Worm (Caenorhabditis elegans): ENCODE measurements around the gene C17G1.5.

Gene C17G1.5

ce11 chrX:9958561-9958960, 20.0 kb downstream of the C17G1.5 start, which contains the start of gene ZC506.1 (continued):
- TF ChIP-seq nfya-1 (tag; optimal IDR thresholded peaks at IDR 0.05; ENCODE audit: borderline replicate concordance, insufficient read depth) (no peak), ceh-100 (GFP tag; IDR thresholded peaks at IDR 0.05) (0 out of 2 replicates have a peak, but pooled peaks have one; percentile 36), hmg-1.2 (GFP tag; IDR thresholded peaks at IDR 0.05) (peak; percentile 84), hsf-1 (GFP tag; IDR thresholded peaks at IDR 0.05) (no peak), madf-6 (GFP tag; IDR thresholded peaks at IDR 0.05) (no peak), ztf-28 (GFP tag; IDR thresholded peaks at IDR 0.05) (no peak), F33H1.4 (GFP tag; IDR thresholded peaks at IDR 0.05) (no peak), ZK185.1 (tag; optimal IDR thresholded peaks at IDR 0.05; ENCODE audit: poor library complexity, severe bottlenecking) (peak; percentile 66), hlh-12 (tag; optimal IDR thresholded peaks at IDR 0.05) (no peak), unc-130 (GFP tag; optimal IDR thresholded peaks at IDR 0.05) (no peak), ceh-91 (GFP tag; IDR thresholded peaks at IDR 0.05) (no peak), F22D6.2 (tag; optimal IDR thresholded peaks at IDR 0.05) (peak; percentile 40), Y53G8AR.9 (GFP tag; conservative IDR thresholded peaks at IDR 0.05) (peak; percentile 66; the same call in 1 of the 2 replicates), tlf-1 (GFP tag; optimal IDR thresholded peaks at IDR 0.05) (peak; percentile 74), hmg-20 (GFP tag; IDR thresholded peaks at IDR 0.05) (no peak), K11D2.4 (GFP tag; IDR thresholded peaks at IDR 0.05) (peak; percentile 82), ztf-25 (GFP tag; IDR thresholded peaks at IDR 0.05) (no peak), aptf-3 (GFP tag; IDR thresholded peaks at IDR 0.05) (no peak), dox-1 (GFP tag; IDR thresholded peaks at IDR 0.05) (peak; percentile 89), nhr-90 (tag; optimal IDR thresholded peaks at IDR 0.05) (peak; percentile 61), tbx-9 (tag; optimal IDR thresholded peaks at IDR 0.05; ENCODE audit: borderline replicate concordance) (no peak), pha-4 (tag; optimal IDR thresholded peaks at IDR 0.05) (no peak), zfh-2 (GFP tag; conservative IDR thresholded peaks at IDR 0.05) (peak; percentile 89), lsy-27 (tag; optimal IDR thresholded peaks at IDR 0.05; ENCODE audit: borderline replicate concordance, insufficient read depth) (no peak), dpl-1 (GFP tag; optimal IDR thresholded peaks at IDR 0.05) (no peak), F52B5.7 (tag; optimal IDR thresholded peaks at IDR 0.05) (no peak), cebp-2 (GFP tag; IDR thresholded peaks at IDR 0.05) (no peak), lin-35 (GFP tag; optimal IDR thresholded peaks at IDR 0.05) (peak in 1 of 3 experiments; percentile 56), somi-1 (GFP tag; optimal IDR thresholded peaks at IDR 0.05) (peak; percentile 42), nhr-27 (tag; optimal IDR thresholded peaks at IDR 0.05) (no peak), let-607 (tag; optimal IDR thresholded peaks at IDR 0.05) (peak; percentile 92 to 96), lin-26 (GFP tag; IDR thresholded peaks at IDR 0.05) (peak; percentile 60; the same call in 1 of the 2 replicates), lag-1 (GFP tag; IDR thresholded peaks at IDR 0.05) (no peak), chd-7 (tag; optimal IDR thresholded peaks at IDR 0.05) (peak; percentile 88), T26A5.8 (tag; optimal IDR thresholded peaks at IDR 0.05) (no peak), mxl-1 (tag; optimal IDR thresholded peaks at IDR 0.05) (no peak), athp-1 (tag; optimal IDR thresholded peaks at IDR 0.05) (peak; percentile 80), C06A6.2 (GFP tag; conservative IDR thresholded peaks at IDR 0.05) (peak; percentile 71), die-1 (tag; optimal IDR thresholded peaks at IDR 0.05) (no peak), ceh-27 (GFP tag; optimal IDR thresholded peaks at IDR 0.05) (peak; percentile 94), ztf-18 (tag; optimal IDR thresholded peaks at IDR 0.05) (peak; percentile 60), snpc-4 (GFP tag; optimal IDR thresholded peaks at IDR 0.05) (no peak), snpc-4 (tag; optimal IDR thresholded peaks at IDR 0.05) (peak in 3 of 4 experiments; percentile 64 to 70 (median 64)), cebp-1 (GFP tag; IDR thresholded peaks at IDR 0.05) (peak; percentile 45; the same call in 1 of the 2 replicates), cebp-1 (tag; optimal IDR thresholded peaks at IDR 0.05) (peak; percentile 92), lin-40 (tag; optimal IDR thresholded peaks at IDR 0.05) (peak; percentile 94), dpff-1 (tag; optimal IDR thresholded peaks at IDR 0.05) (no peak), madf-8 (GFP tag; conservative IDR thresholded peaks at IDR 0.05) (no peak), nfyb-1 (GFP tag; IDR thresholded peaks at IDR 0.05) (peak; percentile 83)

All from whole organism, young adult.